Fruit fly (Drosophila melanogaster): Measurements from ENCODE around the gene CG17806.
"Not testable (repeated sequence)": the region's sequence is repeated elsewhere in the genome, so short reads cannot be mapped to it uniquely, and the experiment has no call there.

CG17806 gene

DNA sequence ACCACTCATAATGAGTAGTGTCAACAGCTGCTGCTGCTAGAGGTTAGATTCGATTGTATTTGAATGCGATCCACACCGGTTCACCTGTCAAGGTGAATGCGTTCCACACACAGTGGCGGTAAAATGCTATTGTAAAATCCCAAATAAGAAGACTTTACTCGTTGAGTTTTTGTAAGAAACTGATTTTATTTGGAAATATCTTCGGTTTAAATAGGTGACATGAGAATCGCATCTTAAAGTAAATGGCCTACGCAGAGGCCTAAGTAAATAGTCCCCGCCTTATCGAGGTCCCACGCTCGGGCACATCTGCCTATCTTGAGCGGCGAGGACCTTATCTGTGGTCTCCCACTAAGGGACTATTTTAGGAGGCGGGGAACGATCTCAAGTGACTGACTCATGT is 40.0 kb downstream of the CG17806 start, which contains the start of gene TyrR:
TyrR (minus strand) TSS at position 101 of the 400 bp plus-strand sequence.
- not testable (repeated sequence) for TF ChIP-seq CTCF, CG8478 (optimal IDR thresholded peaks at IDR 0.05)

DNA sequence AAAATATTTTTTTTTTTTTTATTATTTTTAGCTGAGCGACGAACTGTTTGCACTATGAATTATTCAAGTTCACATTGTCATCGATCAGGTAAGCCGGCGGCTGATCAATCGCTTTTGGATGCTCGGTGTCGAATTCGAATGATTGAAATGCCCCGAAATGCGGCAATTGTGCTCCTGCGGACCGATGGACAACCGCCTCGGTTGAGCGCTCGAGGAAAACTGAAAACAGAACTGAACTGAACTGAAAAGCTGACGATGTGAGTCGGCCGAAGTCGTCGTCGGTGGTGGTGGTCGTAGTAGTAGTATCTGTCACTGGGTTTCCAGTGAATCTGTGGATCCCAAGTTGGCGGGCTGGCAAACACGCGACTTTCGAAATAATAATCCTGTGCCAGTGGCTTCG is 40.8 kb downstream of the CG17806 start:
- TF ChIP-seq CTCF (optimal IDR thresholded peaks at IDR 0.05) (no peak), CG8478 (optimal IDR thresholded peaks at IDR 0.05) (no peak)

DNA sequence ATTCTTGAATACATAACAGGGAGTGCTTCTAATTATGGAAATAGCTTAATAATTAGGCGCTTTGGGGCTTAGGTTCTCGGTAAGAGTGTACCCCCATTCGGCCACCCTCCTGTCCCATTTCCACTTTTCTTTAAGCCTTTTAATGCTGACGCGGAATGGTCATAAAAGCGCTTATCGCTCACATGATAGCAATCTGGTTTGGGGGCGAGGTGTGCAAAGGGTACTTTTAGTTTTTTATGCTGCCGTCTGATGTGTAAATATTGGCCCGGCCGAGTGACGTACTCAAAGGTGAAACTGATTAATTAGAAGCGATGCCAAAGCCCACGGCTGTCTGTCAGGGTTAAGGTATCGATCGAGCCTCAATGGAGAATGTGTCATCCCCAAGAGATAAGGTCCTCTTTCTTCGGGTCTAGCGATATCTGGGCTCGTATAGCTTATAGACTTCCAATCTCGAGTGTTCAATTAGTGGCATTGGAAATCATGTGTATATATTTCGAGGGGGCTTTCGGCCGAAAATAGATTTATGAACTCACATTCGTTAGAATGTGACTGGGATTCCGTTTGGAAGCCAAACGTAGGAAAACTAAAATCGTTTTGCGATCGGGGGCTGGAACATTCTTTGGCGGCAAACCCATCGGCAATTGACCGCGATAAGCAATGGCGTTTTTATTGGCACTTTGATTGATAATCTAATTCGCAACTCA is 43.1 kb downstream of the CG17806 start:
- TF ChIP-seq CG8478 (optimal IDR thresholded peaks at IDR 0.05) = no peak
- TF ChIP-seq CTCF (optimal IDR thresholded peaks at IDR 0.05) = no peak

DNA sequence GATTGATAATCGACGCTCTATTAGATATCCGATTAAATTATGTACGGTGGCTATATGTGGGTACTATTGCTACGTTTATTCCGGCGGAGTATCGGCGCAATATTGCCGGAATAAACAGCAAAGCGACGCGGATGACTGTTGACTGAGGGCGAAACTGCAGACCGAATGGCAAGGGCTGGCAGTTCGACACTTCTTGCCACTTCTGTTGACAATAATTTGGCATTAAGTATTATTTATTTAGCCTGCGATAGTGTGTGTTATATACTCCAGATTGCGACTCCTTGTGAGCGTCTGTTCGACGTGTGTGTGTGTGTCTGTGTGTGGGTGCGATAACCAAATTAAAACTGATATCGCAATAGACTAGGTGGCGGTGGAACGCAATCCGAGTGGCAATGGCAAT is 44.2 kb downstream of the CG17806 start:
- TF ChIP-seq CTCF (optimal IDR thresholded peaks at IDR 0.05) (no peak), CG8478 (optimal IDR thresholded peaks at IDR 0.05) (no peak)
